Worm (Caenorhabditis elegans) whole organism, L4 larva: ENCODE measurements around the gene C35A5.11.
A peak's percentile ranks its signal among the peaks of the same experiment; 100 is the strongest.

Source experiments
- F10B5.3 ChIP-seq: sonication (generic microtip); optimal IDR thresholded peaks from 2 replicates; lab custom pipeline; 2016; ENCODE audit warnings: mild to moderate bottlenecking, missing genetic modification characterization, missing compliant biosample characterization
- Y5F2A.4 ChIP-seq: fragments of 200-800 bp; sonication (Bioruptor generic); optimal IDR thresholded peaks from 2 replicates; lab custom pipeline; 2018; ENCODE audit warnings: mild to moderate bottlenecking, missing genetic modification characterization, missing compliant biosample characterization
- aha-1 ChIP-seq: fragments of 150-350 bp; peaks from one replicate; lab custom pipeline; 2014; ENCODE audit warnings: missing biosample characterization, missing genetic modification characterization
- arid-1 ChIP-seq: fragments of 200-800 bp; sonication (Bioruptor generic); conservative IDR thresholded peaks from 2 replicates; pipeline ENCODE4 v1.3.6; 2022; ENCODE audit warnings: missing genetic modification reagents, missing genetic modification characterization, missing compliant biosample characterization
- attf-4 ChIP-seq: sonication (generic microtip); optimal IDR thresholded peaks from 3 replicates; lab custom pipeline; 2017; ENCODE audit warnings: missing biosample characterization, missing genetic modification characterization
- ceh-44 ChIP-seq: fragments of 200-800 bp; sonication (Bioruptor generic); IDR thresholded peaks from 2 replicates; pipeline ENCODE4 v1.3.6; 2022; ENCODE audit warnings: missing genetic modification reagents, missing genetic modification characterization, missing compliant biosample characterization
- ceh-62 ChIP-seq: sonication (generic microtip); optimal IDR thresholded peaks from 2 replicates; lab custom pipeline; 2017; ENCODE audit warnings: missing biosample characterization, missing genetic modification characterization
- daf-12 ChIP-seq: fragments of 150-350 bp; optimal IDR thresholded peaks from 2 replicates; lab custom pipeline; 2014; ENCODE audit warnings: missing biosample characterization, missing genetic modification reagents, missing genetic modification characterization
- daf-16 ChIP-seq, 3 experiments: sonication (generic microtip); optimal IDR thresholded peaks; 2 replicates each; lab custom pipeline; 2016 to 2017; ENCODE audit warnings: missing genetic modification characterization in 3 of 3, missing genetic modification reagents in 3 of 3, mild to moderate bottlenecking in 2 of 3, missing compliant biosample characterization in 2 of 3, missing biosample characterization in 1 of 3, moderate library complexity in 1 of 3
- dmd-6 ChIP-seq: fragments of 200-800 bp; sonication (Bioruptor generic); IDR thresholded peaks from 2 replicates; pipeline ENCODE4 v1.3.6; 2022; ENCODE audit warnings: missing genetic modification reagents, missing genetic modification characterization, missing compliant biosample characterization
- dmd-8 ChIP-seq: fragments of 200-800 bp; sonication (Bioruptor generic); IDR thresholded peaks from 2 replicates; pipeline ENCODE4 v1.3.6; 2022; ENCODE audit warnings: missing genetic modification characterization, missing compliant biosample characterization
- dve-1 ChIP-seq: sonication (generic microtip); optimal IDR thresholded peaks from 2 replicates; lab custom pipeline; 2017; ENCODE audit warnings: antibody characterized with exemption, mild to moderate bottlenecking, missing genetic modification characterization, missing compliant biosample characterization; ENCODE audit not compliant: insufficient read depth
- egl-27 ChIP-seq: sonication (generic microtip); optimal IDR thresholded peaks from 3 replicates; lab custom pipeline; 2017; ENCODE audit warnings: missing biosample characterization, missing genetic modification reagents, missing genetic modification characterization
- fos-1 ChIP-seq: fragments of 150-350 bp; optimal IDR thresholded peaks from 2 replicates; lab custom pipeline; 2014; ENCODE audit warnings: missing biosample characterization, missing genetic modification characterization
- gei-8 ChIP-seq: fragments of 200-800 bp; sonication (Bioruptor generic); optimal IDR thresholded peaks from 2 replicates; lab custom pipeline; 2018; ENCODE audit warnings: mild to moderate bottlenecking, missing genetic modification characterization, missing compliant biosample characterization
- hif-1 ChIP-seq, 2 experiments: sonication (generic microtip); optimal IDR thresholded peaks; 2 replicates each; lab custom pipeline; 2016 to 2017; ENCODE audit warnings: missing compliant biosample characterization in 2 of 2, missing genetic modification characterization in 2 of 2, missing genetic modification reagents in 2 of 2, missing genotype in 2 of 2, mild to moderate bottlenecking in 1 of 2
- hlh-11 ChIP-seq: fragments of 200-800 bp; sonication (Bioruptor generic); optimal IDR thresholded peaks from 2 replicates; lab custom pipeline; 2018; ENCODE audit warnings: mild to moderate bottlenecking, missing genetic modification characterization, missing compliant biosample characterization
- hlh-30 ChIP-seq: sonication (generic microtip); optimal IDR thresholded peaks from 2 replicates; lab custom pipeline; 2017; ENCODE audit warnings: antibody characterized with exemption, mild to moderate bottlenecking, missing genetic modification characterization, missing compliant biosample characterization; ENCODE audit not compliant: insufficient read depth
- lin-38 ChIP-seq: fragments of 200-800 bp; sonication (Bioruptor generic); IDR thresholded peaks from 2 replicates; pipeline ENCODE4 v1.3.6; 2022; ENCODE audit warnings: missing genetic modification reagents, missing genetic modification characterization, missing compliant biosample characterization
- lsy-2 ChIP-seq, 2 experiments: fragments of 150-350 bp in 1 of 2; sonication (generic microtip) in 1 of 2; optimal IDR thresholded peaks; 2 replicates each; lab custom pipeline; 2014 to 2017; ENCODE audit warnings: missing biosample characterization in 2 of 2, missing genetic modification characterization in 2 of 2
- mdt-29 ChIP-seq: fragments of 200-800 bp; sonication (Bioruptor generic); IDR thresholded peaks from 2 replicates; pipeline ENCODE4 v1.3.6; 2022; ENCODE audit warnings: missing genetic modification reagents, missing genetic modification characterization, missing compliant biosample characterization
- mes-2 ChIP-seq: sonication (generic microtip); optimal IDR thresholded peaks from 2 replicates; lab custom pipeline; 2016; ENCODE audit warnings: missing genotype, mild to moderate bottlenecking, missing genetic modification characterization, missing compliant biosample characterization; ENCODE audit not compliant: poor library complexity, severe bottlenecking
- nhr-102 ChIP-seq: sonication (generic microtip); optimal IDR thresholded peaks from 2 replicates; lab custom pipeline; 2016; ENCODE audit warnings: mild to moderate bottlenecking, missing genetic modification characterization, moderate library complexity, missing compliant biosample characterization
- nhr-237 ChIP-seq: sonication (generic microtip); optimal IDR thresholded peaks from 2 replicates; lab custom pipeline; 2017; ENCODE audit warnings: missing biosample characterization, missing genetic modification characterization
- nhr-28 ChIP-seq: fragments of 150-350 bp; optimal IDR thresholded peaks from 2 replicates; lab custom pipeline; 2014; ENCODE audit warnings: missing biosample characterization, missing genetic modification characterization
- nhr-42 ChIP-seq: fragments of 200-800 bp; sonication (Bioruptor generic); IDR thresholded peaks from 2 replicates; pipeline ENCODE4 v1.3.6; 2022; ENCODE audit warnings: missing genetic modification characterization, missing compliant biosample characterization
- nhr-6 ChIP-seq: fragments of 150-350 bp; optimal IDR thresholded peaks from 2 replicates; lab custom pipeline; 2014; ENCODE audit warnings: missing biosample characterization, missing genetic modification characterization
- nhr-77 ChIP-seq: fragments of 150-350 bp; optimal IDR thresholded peaks from 2 replicates; lab custom pipeline; 2014; ENCODE audit warnings: missing biosample characterization, missing genetic modification characterization
- php-3 ChIP-seq: fragments of 200-800 bp; sonication (Bioruptor generic); IDR thresholded peaks from 2 replicates; pipeline ENCODE4 v1.3.6; 2022; ENCODE audit warnings: missing genetic modification reagents, missing genetic modification characterization, missing compliant biosample characterization
- pqm-1 ChIP-seq: sonication (generic microtip); optimal IDR thresholded peaks from 2 replicates; lab custom pipeline; 2017; ENCODE audit warnings: missing biosample characterization, missing genetic modification characterization
- saeg-2 ChIP-seq: fragments of 200-800 bp; sonication (Bioruptor generic); IDR thresholded peaks from 2 replicates; pipeline ENCODE4 v1.3.6; 2022; ENCODE audit warnings: missing genetic modification reagents, missing genetic modification characterization, missing compliant biosample characterization
- snpc-1.2 ChIP-seq: fragments of 200-800 bp; sonication (Bioruptor generic); IDR thresholded peaks from 2 replicates; pipeline ENCODE4 v1.3.6; 2022; ENCODE audit warnings: missing genetic modification reagents, missing genetic modification characterization, missing compliant biosample characterization
- snpc-4 ChIP-seq: fragments of 150-350 bp; optimal IDR thresholded peaks from 2 replicates; lab custom pipeline; 2014; ENCODE audit warnings: missing biosample characterization, missing genetic modification characterization
- tag-97 ChIP-seq: fragments of 200-800 bp; sonication (Bioruptor generic); IDR thresholded peaks from 2 replicates; pipeline ENCODE4 v1.3.6; 2022; ENCODE audit warnings: missing genetic modification characterization, missing compliant biosample characterization
- unc-62 ChIP-seq, 3 experiments: fragments of 150-350 bp in 1 of 3; sonication (generic microtip); optimal IDR thresholded peaks in 2 of 3; peaks in 1 of 3; 1 replicate in 1 of 3; 2 replicates in 2 of 3; lab custom pipeline; 2014 to 2017; ENCODE audit warnings: missing biosample characterization in 3 of 3, missing genetic modification characterization in 3 of 3, missing genetic modification reagents in 3 of 3, missing genotype in 1 of 3
- vab-7 ChIP-seq: fragments of 200-800 bp; sonication (Bioruptor generic); IDR thresholded peaks from 2 replicates; pipeline ENCODE4 v1.3.6; 2022; ENCODE audit warnings: missing genetic modification reagents, missing genetic modification characterization, missing compliant biosample characterization
- zfp-2 ChIP-seq: sonication (generic microtip); optimal IDR thresholded peaks from 2 replicates; lab custom pipeline; 2016; ENCODE audit warnings: mild to moderate bottlenecking, missing genetic modification characterization, missing compliant biosample characterization

Gene C35A5.11

DNA sequence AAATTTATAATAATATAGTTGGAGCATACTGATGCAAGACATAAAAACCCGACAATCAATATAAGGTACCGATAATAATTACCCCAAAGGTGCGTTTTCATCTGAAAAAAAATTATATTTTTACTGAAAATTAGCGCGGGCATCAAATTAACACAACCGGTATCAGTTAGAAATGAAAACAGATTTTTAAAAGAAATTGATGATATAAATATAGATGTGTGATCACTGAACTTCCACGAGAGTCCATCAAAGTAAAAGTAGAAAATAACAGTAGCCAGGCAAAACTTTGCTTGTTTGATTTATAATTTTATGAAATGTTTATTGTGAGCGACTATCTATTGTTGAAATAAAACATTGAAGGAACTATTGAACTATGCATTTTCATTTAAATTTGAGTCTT, 1.6 kb downstream of the C35A5.11 start, which contains the start of gene C35A5.3:
Gene C35A5.3, minus strand, starts transcription at position 101 of the 400 bp plus-strand sequence.
- no peak for TF ChIP-seq vab-7 (GFP tag; lab: Robert Waterston, UW)
- no peak for TF ChIP-seq ceh-44
- no peak for TF ChIP-seq lsy-2 (tag; optimal IDR thresholded peaks at IDR 0.05; lab: Kevin White, UChicago)
- TF ChIP-seq nhr-28 = no peak
- TF ChIP-seq ceh-62 (tag; lab: Kevin White, UChicago) = no peak
- TF ChIP-seq attf-4 (tag; lab: Kevin White, UChicago) = no peak
- no peak for TF ChIP-seq hif-1 (tag; optimal IDR thresholded peaks at IDR 0.05; lab: Kevin White, UChicago)
- TF ChIP-seq fos-1 (tag; lab: Kevin White, UChicago) = no peak
- TF ChIP-seq daf-16 (GFP tag; optimal IDR thresholded peaks at IDR 0.05; lab: Kevin White, UChicago) = no peak
- TF ChIP-seq daf-16 (tag; optimal IDR thresholded peaks at IDR 0.05; lab: Kevin White, UChicago) = no peak
- no peak for TF ChIP-seq egl-27 (tag; lab: Kevin White, UChicago)
- no peak for TF ChIP-seq tag-97 (GFP tag; lab: Robert Waterston, UW)
- no peak for TF ChIP-seq snpc-1.2 (GFP tag; lab: Robert Waterston, UW)
- no peak for TF ChIP-seq nhr-102 (tag; lab: Kevin White, UChicago)

ce11 chrV:10496733-10497132, 6.2 kb downstream of the C35A5.11 start, which contains the start of gene C35A5.4:
TSS of gene C35A5.4 (plus strand) at chrV:10497033.
- TF ChIP-seq snpc-4 (tag; lab: Kevin White, UChicago) (no peak), unc-62 (GFP tag; optimal IDR thresholded peaks at IDR 0.05 in 1 of 2; lab: Kevin White, UChicago) (peak in 1 of 2 experiments; percentile 28), unc-62 (tag; optimal IDR thresholded peaks at IDR 0.05; lab: Kevin White, UChicago) (no peak), nhr-42 (GFP tag; lab: Robert Waterston, UW) (no peak)

DNA sequence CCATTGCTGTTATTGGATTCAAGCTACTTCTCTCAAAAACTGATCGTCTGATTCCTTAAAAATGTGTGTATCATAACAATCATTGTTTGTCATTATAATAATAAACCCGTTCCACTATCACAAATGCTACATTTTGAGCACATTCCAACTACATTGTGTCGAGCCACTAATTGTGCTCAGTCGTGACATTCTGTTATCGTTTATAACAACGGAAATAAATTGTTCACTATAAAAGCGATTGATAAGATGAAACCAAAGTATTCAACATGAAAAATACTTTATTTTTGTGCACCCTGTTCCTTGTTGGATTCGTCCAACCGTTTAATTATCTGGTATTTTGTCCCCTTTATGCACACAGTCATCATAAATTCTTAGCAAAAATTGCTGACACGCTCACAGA, 9.8 kb downstream of the C35A5.11 start, which contains the start of gene ugt-33:
Gene ugt-33, plus strand, starts transcription at position 260 of the 400 bp plus-strand sequence.
- TF ChIP-seq hlh-11 (tag; lab: Kevin White, UChicago) (peak; percentile 56), nhr-237 (no peak), dmd-8 (GFP tag; lab: Robert Waterston, UW) (no peak), pqm-1 (peak; percentile 74), hlh-30 (no peak), nhr-28 (peak; percentile 97), php-3 (GFP tag; lab: Robert Waterston, UW) (0 out of 2 replicates have a peak, but pooled peaks have one; percentile 11), F10B5.3 (tag; lab: Kevin White, UChicago) (no peak), gei-8 (GFP tag; lab: Kevin White, UChicago) (no peak), nhr-77 (tag; lab: Kevin White, UChicago) (peak; percentile 54), zfp-2 (tag; lab: Kevin White, UChicago) (no peak), dmd-6 (GFP tag; lab: Robert Waterston, UW) (peak; percentile 37; the same call in 1 of the 2 replicates), attf-4 (tag; lab: Kevin White, UChicago) (no peak), aha-1 (peak; percentile 81), dve-1 (tag; lab: Kevin White, UChicago) (peak; percentile 62), daf-16 (GFP tag; optimal IDR thresholded peaks at IDR 0.05; lab: Kevin White, UChicago) (no peak), daf-16 (tag; optimal IDR thresholded peaks at IDR 0.05; lab: Kevin White, UChicago) (peak; percentile 63)

DNA sequence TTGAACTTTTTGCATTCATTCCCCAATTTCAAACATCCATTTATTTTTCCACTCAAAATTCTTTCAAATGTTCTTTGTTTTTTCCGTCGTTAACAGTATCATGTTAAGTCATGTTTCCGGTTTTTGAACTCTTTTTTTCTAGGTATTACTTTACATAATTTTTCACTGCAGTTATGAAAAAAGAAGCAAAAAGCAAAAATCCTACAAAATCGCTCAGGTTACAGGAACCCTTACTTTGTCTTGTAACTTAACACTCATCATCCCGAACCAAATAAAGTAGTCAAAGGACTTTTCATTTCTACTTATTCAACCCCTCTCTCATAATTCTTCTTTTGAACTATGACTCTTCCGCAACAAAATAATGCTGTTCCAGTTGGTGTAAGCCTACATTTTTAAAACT, 11.5 kb downstream of the C35A5.11 start, which contains the start of gene aqp-5:
Gene aqp-5, plus strand, starts transcription at position 301 of the 400 bp plus-strand sequence.
- TF ChIP-seq Y5F2A.4 (GFP tag; lab: Kevin White, UChicago) (no peak), mdt-29 (GFP tag; lab: Robert Waterston, UW) (no peak), lin-38 (GFP tag; lab: Robert Waterston, UW) (no peak), tag-97 (GFP tag; lab: Robert Waterston, UW) (no peak), mes-2 (tag; lab: Kevin White, UChicago) (no peak), daf-12 (tag; lab: Kevin White, UChicago) (no peak), zfp-2 (tag; lab: Kevin White, UChicago) (no peak), arid-1 (GFP tag; lab: Robert Waterston, UW) (no peak), saeg-2 (no peak), egl-27 (tag; lab: Kevin White, UChicago) (no peak), nhr-6 (tag; lab: Kevin White, UChicago) (no peak), unc-62 (GFP tag; optimal IDR thresholded peaks at IDR 0.05 in 1 of 2; lab: Kevin White, UChicago) (no peak), unc-62 (tag; optimal IDR thresholded peaks at IDR 0.05; lab: Kevin White, UChicago) (no peak)
